Fruit fly (Drosophila melanogaster) whole organism, wandering third instar larva: ENCODE data around the gene CycH.

Experiments
- Abd-B ChIP-seq: fragments of >200 bp; optimal IDR thresholded peaks from 2 replicates; lab custom pipeline; 2017; ENCODE audit warnings: missing biosample characterization, missing genetic modification characterization
- Hr83 ChIP-seq: fragments of 200-300 bp; sonication (Bioruptor generic); optimal IDR thresholded peaks from 2 replicates; lab custom pipeline; 2016; ENCODE audit warnings: missing biosample characterization, mild to moderate bottlenecking, missing genetic modification characterization, moderate library complexity; ENCODE audit not compliant: poor library complexity, severe bottlenecking
- Jra ChIP-seq: sonication (Bioruptor generic); optimal IDR thresholded peaks from 2 replicates; lab custom pipeline; 2016; ENCODE audit warnings: missing biosample characterization, missing genetic modification characterization
- Mio ChIP-seq: sonication (Bioruptor generic); optimal IDR thresholded peaks from 2 replicates; lab custom pipeline; 2016; ENCODE audit warnings: missing biosample characterization, missing genetic modification characterization
- N ChIP-seq: fragments of >200 bp; optimal IDR thresholded peaks from 2 replicates; lab custom pipeline; 2018; ENCODE audit warnings: missing biosample characterization, missing external identifiers, missing genetic modification characterization
- OdsH ChIP-seq: fragments of 200-800 bp; sonication (Bioruptor generic); optimal IDR thresholded peaks from 2 replicates; lab custom pipeline; 2016; ENCODE audit warnings: missing biosample characterization, mild to moderate bottlenecking, missing genetic modification characterization
- brk ChIP-seq: fragments of 200-800 bp; sonication (Bioruptor generic); optimal IDR thresholded peaks from 2 replicates; lab custom pipeline; 2016; ENCODE audit warnings: missing biosample characterization, mild to moderate bottlenecking, missing genetic modification characterization
- foxo ChIP-seq, 2 experiments: fragments of 200-800 bp; sonication (Bioruptor generic); optimal IDR thresholded peaks; 2 replicates in 1 of 2; 3 replicates in 1 of 2; lab custom pipeline; 2016 to 2017; ENCODE audit warnings: missing biosample characterization in 2 of 2, missing genetic modification characterization in 2 of 2
- fru ChIP-seq: fragments of 200-800 bp; sonication (Bioruptor generic); optimal IDR thresholded peaks from 3 replicates; lab custom pipeline; 2016; ENCODE audit warnings: missing biosample characterization, mild to moderate bottlenecking, missing genetic modification characterization
- h ChIP-seq: fragments of 200-800 bp; sonication (Bioruptor generic); optimal IDR thresholded peaks from 3 replicates; lab custom pipeline; 2016; ENCODE audit warnings: missing biosample characterization, mild to moderate bottlenecking, missing genetic modification characterization
- lola ChIP-seq: fragments of >200 bp; optimal IDR thresholded peaks from 2 replicates; lab custom pipeline; 2017; ENCODE audit warnings: missing biosample characterization, missing genetic modification characterization
- psq ChIP-seq: fragments of 200-800 bp; sonication (Bioruptor generic); optimal IDR thresholded peaks from 3 replicates; lab custom pipeline; 2017; ENCODE audit warnings: missing biosample characterization, mild to moderate bottlenecking, missing genetic modification characterization, moderate library complexity
- usp ChIP-seq: fragments of >200 bp; optimal IDR thresholded peaks from 2 replicates; lab custom pipeline; 2017; ENCODE audit warnings: missing biosample characterization, missing genetic modification characterization

dm6 chr3L:21823236-21823635 lies 1.4 kb downstream of the CycH start, which contains the start of gene CG7407:
- TF ChIP-seq OdsH (no peak), psq (no peak), Abd-B (GFP tag; lab: Kevin White, UChicago) (no peak), h (GFP tag; lab: Kevin White, UChicago) (no peak), lola (GFP tag; lab: Kevin White, UChicago) (no peak), foxo (GFP tag; optimal IDR thresholded peaks at IDR 0.05; lab: Kevin White, UChicago) (no peak), Mio (GFP tag; lab: Kevin White, UChicago) (no peak), N (GFP tag; lab: Kevin White, UChicago) (no peak), usp (no peak), Hr83 (GFP tag; lab: Kevin White, UChicago) (no peak), Jra (GFP tag; lab: Kevin White, UChicago) (no peak), brk (GFP tag; lab: Kevin White, UChicago) (no peak), fru (no peak)
